Fruit fly (Drosophila melanogaster) whole organism, embryonic: ENCODE data around the gene CG8173.

Source experiments
- CG10209 ChIP-seq: fragments of 200-800 bp; sonication (Bioruptor generic); optimal IDR thresholded peaks from 3 replicates; lab custom pipeline; 2017; ENCODE audit warnings: missing biosample characterization, mild to moderate bottlenecking, missing genetic modification characterization, missing genetic modification reagents
- CG10321 ChIP-seq: fragments of 200-800 bp; sonication (Bioruptor generic); IDR thresholded peaks from 2 replicates; pipeline ENCODE4 v1.3.6; 2022; ENCODE audit warnings: missing biosample characterization, missing genetic modification characterization
- CG10543 ChIP-seq: fragments of 200-800 bp; sonication (Bioruptor generic); optimal IDR thresholded peaks from 3 replicates; lab custom pipeline; 2017; ENCODE audit warnings: missing biosample characterization, mild to moderate bottlenecking, missing genetic modification characterization, moderate library complexity
- CG12219 ChIP-seq: fragments of 200-800 bp; sonication (Bioruptor generic); optimal IDR thresholded peaks from 3 replicates; lab custom pipeline; 2018; ENCODE audit warnings: missing biosample characterization, mild to moderate bottlenecking, missing genetic modification characterization
- CG13894 ChIP-seq: fragments of 200-800 bp; sonication (Bioruptor generic); optimal IDR thresholded peaks from 3 replicates; lab custom pipeline; 2018; ENCODE audit warnings: missing biosample characterization, mild to moderate bottlenecking, missing genetic modification characterization, moderate library complexity
- CG16813 ChIP-seq: fragments of 200-800 bp; sonication (Bioruptor generic); IDR thresholded peaks from 3 replicates; pipeline ENCODE4 v1.3.6; 2022; ENCODE audit warnings: missing biosample characterization, missing genetic modification characterization; ENCODE audit not compliant: partially characterized antibody
- CG16863 ChIP-seq: fragments of 200-800 bp; sonication (Bioruptor generic); optimal IDR thresholded peaks from 3 replicates; lab custom pipeline; 2016; ENCODE audit warnings: missing biosample characterization, missing genetic modification characterization
- CG18599 ChIP-seq: fragments of 200-800 bp; sonication (Bioruptor generic); optimal IDR thresholded peaks from 3 replicates; lab custom pipeline; 2017; ENCODE audit warnings: missing biosample characterization, missing genetic modification characterization, mild to moderate bottlenecking, moderate library complexity, missing genetic modification reagents
- CG2129 ChIP-seq: fragments of 200-800 bp; sonication (Bioruptor generic); IDR thresholded peaks from 2 replicates; pipeline ENCODE4 v1.3.6; 2022; ENCODE audit warnings: missing biosample characterization, missing genetic modification characterization; ENCODE audit not compliant: partially characterized antibody
- CG2712 ChIP-seq: fragments of 200-800 bp; optimal IDR thresholded peaks from 3 replicates; lab custom pipeline; 2019; ENCODE audit warnings: missing biosample characterization, mild to moderate bottlenecking, missing genetic modification characterization, moderate library complexity
- CG30431 ChIP-seq: fragments of 200-800 bp; sonication (Bioruptor generic); optimal IDR thresholded peaks from 2 replicates; lab custom pipeline; 2017; ENCODE audit warnings: missing biosample characterization, missing genetic modification characterization
- CG31224 ChIP-seq: fragments of 200-800 bp; sonication (Bioruptor generic); IDR thresholded peaks from 2 replicates; pipeline ENCODE4 v1.3.6; 2022; ENCODE audit warnings: missing biosample characterization, missing genetic modification characterization
- CG31441 ChIP-seq: fragments of 200-800 bp; sonication (Bioruptor generic); IDR thresholded peaks from 2 replicates; pipeline ENCODE4 v1.3.6; 2022; ENCODE audit warnings: missing biosample characterization, missing genetic modification characterization
- CG34422 ChIP-seq: fragments of 200-800 bp; sonication (Bioruptor generic); IDR thresholded peaks from 3 replicates; pipeline ENCODE4 v1.3.6; 2022; ENCODE audit warnings: missing biosample characterization, missing genetic modification characterization
- CG3847 ChIP-seq: fragments of 200-800 bp; sonication (Bioruptor generic); IDR thresholded peaks from 2 replicates; pipeline ENCODE4 v1.3.6; 2022; ENCODE audit warnings: missing biosample characterization, missing genetic modification characterization
- CG42726 ChIP-seq: fragments of 200-800 bp; sonication (Bioruptor generic); IDR thresholded peaks from 2 replicates; pipeline ENCODE4 v1.3.6; 2022; ENCODE audit warnings: missing biosample characterization, missing genetic modification characterization; ENCODE audit not compliant: partially characterized antibody
- CG4730 ChIP-seq: fragments of 200-800 bp; sonication (Bioruptor generic); IDR thresholded peaks from 2 replicates; pipeline ENCODE4 v1.3.6; 2022; ENCODE audit warnings: missing biosample characterization, missing genetic modification characterization
- CG6689 ChIP-seq: fragments of 200-800 bp; sonication (Bioruptor generic); IDR thresholded peaks from 2 replicates; pipeline ENCODE4 v1.3.6; 2022; ENCODE audit warnings: missing biosample characterization, missing genetic modification characterization
- CG8089 ChIP-seq: fragments of 200-800 bp; sonication (Bioruptor generic); optimal IDR thresholded peaks from 3 replicates; lab custom pipeline; 2016; ENCODE audit warnings: missing biosample characterization, missing genetic modification characterization
- CG8281 ChIP-seq: fragments of 200-800 bp; sonication (Bioruptor generic); optimal IDR thresholded peaks from 2 replicates; lab custom pipeline; 2018; ENCODE audit warnings: missing biosample characterization, mild to moderate bottlenecking, missing genetic modification characterization, moderate library complexity
- CG8765 ChIP-seq: fragments of 200-800 bp; sonication (Bioruptor generic); IDR thresholded peaks from 2 replicates; pipeline ENCODE4 v1.3.6; 2022; ENCODE audit warnings: missing biosample characterization, missing genetic modification characterization
- CG8924 ChIP-seq: fragments of 200-800 bp; optimal IDR thresholded peaks from 3 replicates; lab custom pipeline; 2019; ENCODE audit warnings: missing biosample characterization, mild to moderate bottlenecking, missing genetic modification characterization, moderate library complexity
- CG9215 ChIP-seq: fragments of 200-800 bp; sonication (Bioruptor generic); IDR thresholded peaks from 2 replicates; pipeline ENCODE4 v1.3.6; 2022; ENCODE audit warnings: missing biosample characterization, missing genetic modification characterization
- CG9797 ChIP-seq: fragments of 200-800 bp; sonication (Bioruptor generic); optimal IDR thresholded peaks from 3 replicates; lab custom pipeline; 2018; ENCODE audit warnings: missing biosample characterization, mild to moderate bottlenecking, missing genetic modification characterization
- Dfd ChIP-seq, 2 experiments: fragments of >200 bp; optimal IDR thresholded peaks; 2 replicates each; lab custom pipeline; 2017; ENCODE audit warnings: missing biosample characterization in 2 of 2, missing genetic modification characterization in 2 of 2
- Doc3 ChIP-seq: fragments of 200-800 bp; sonication (Bioruptor generic); IDR thresholded peaks from 3 replicates; pipeline ENCODE4 v1.3.6; 2022; ENCODE audit warnings: missing biosample characterization, missing genetic modification characterization; ENCODE audit not compliant: partially characterized antibody
- Ets65A ChIP-seq: fragments of 200-800 bp; sonication (Bioruptor generic); peaks from one replicate; lab custom pipeline; 2016; ENCODE audit warnings: missing biosample characterization, missing genetic modification characterization
- HLH54F ChIP-seq: fragments of 200-800 bp; sonication (Bioruptor generic); optimal IDR thresholded peaks from 3 replicates; lab custom pipeline; 2016; ENCODE audit warnings: missing biosample characterization, missing genetic modification characterization
- Hsf ChIP-seq: fragments of 200-800 bp; sonication (Bioruptor generic); optimal IDR thresholded peaks from 3 replicates; lab custom pipeline; 2016; ENCODE audit warnings: missing biosample characterization, missing genetic modification characterization
- PHDP ChIP-seq: fragments of 200-800 bp; sonication (Bioruptor generic); optimal IDR thresholded peaks from 3 replicates; lab custom pipeline; 2018; ENCODE audit warnings: missing biosample characterization, mild to moderate bottlenecking, missing genetic modification characterization, moderate library complexity
- Spps ChIP-seq: fragments of 200-800 bp; sonication (Bioruptor generic); optimal IDR thresholded peaks from 2 replicates; lab custom pipeline; 2018; ENCODE audit warnings: missing biosample characterization, mild to moderate bottlenecking, missing genetic modification characterization
- chn ChIP-seq: fragments of 200-800 bp; sonication (Bioruptor generic); optimal IDR thresholded peaks from 2 replicates; lab custom pipeline; 2016; ENCODE audit warnings: missing biosample characterization, missing genetic modification characterization
- dimm ChIP-seq: fragments of 200-800 bp; sonication (Bioruptor generic); IDR thresholded peaks from 2 replicates; pipeline ENCODE4 v1.3.6; 2022; ENCODE audit warnings: missing biosample characterization, missing genetic modification characterization
- dysf ChIP-seq: fragments of 200-800 bp; sonication (Bioruptor generic); IDR thresholded peaks from 3 replicates; pipeline ENCODE4 v1.3.6; 2022; ENCODE audit warnings: missing biosample characterization, missing genetic modification characterization
- en ChIP-seq: fragments of 200-800 bp; sonication (Bioruptor generic); optimal IDR thresholded peaks from 2 replicates; lab custom pipeline; 2016; ENCODE audit warnings: missing biosample characterization, missing genetic modification characterization
- esg ChIP-seq: fragments of 200-800 bp; sonication (Bioruptor generic); conservative IDR thresholded peaks from 2 replicates; pipeline ENCODE4 v1.3.6; 2022; ENCODE audit warnings: missing biosample characterization, missing genetic modification characterization
- fru ChIP-seq: fragments of >200 bp; optimal IDR thresholded peaks from 2 replicates; lab custom pipeline; 2017
- ftz-f1 ChIP-seq: fragments of 200-800 bp; sonication (Bioruptor generic); optimal IDR thresholded peaks from 2 replicates; lab custom pipeline; 2016; ENCODE audit warnings: missing biosample characterization, missing genetic modification characterization
- gcm ChIP-seq: fragments of 200-800 bp; sonication (Bioruptor generic); optimal IDR thresholded peaks from 2 replicates; lab custom pipeline; 2019; ENCODE audit warnings: missing biosample characterization, mild to moderate bottlenecking, missing genetic modification characterization, moderate library complexity
- grn ChIP-seq: fragments of 200-800 bp; sonication (Bioruptor generic); optimal IDR thresholded peaks from 3 replicates; lab custom pipeline; 2017; ENCODE audit warnings: missing biosample characterization, missing genetic modification characterization
- odd ChIP-seq: fragments of 200-800 bp; sonication (Bioruptor generic); optimal IDR thresholded peaks from 2 replicates; lab custom pipeline; 2017; ENCODE audit warnings: missing biosample characterization, mild to moderate bottlenecking, missing genetic modification characterization
- pfk ChIP-seq: fragments of 200-800 bp; sonication (Bioruptor generic); optimal IDR thresholded peaks from 2 replicates; lab custom pipeline; 2018; ENCODE audit warnings: missing biosample characterization, mild to moderate bottlenecking, missing genetic modification characterization, moderate library complexity
- phol ChIP-seq: fragments of 200-800 bp; sonication (Bioruptor generic); optimal IDR thresholded peaks from 3 replicates; lab custom pipeline; 2018; ENCODE audit warnings: missing biosample characterization, mild to moderate bottlenecking, missing genetic modification characterization, moderate library complexity
- pnt ChIP-seq: fragments of 200-800 bp; sonication (Bioruptor generic); optimal IDR thresholded peaks from 3 replicates; lab custom pipeline; 2016; ENCODE audit warnings: missing biosample characterization, missing genetic modification characterization
- sd ChIP-seq: fragments of 200-800 bp; sonication (Bioruptor generic); optimal IDR thresholded peaks from 3 replicates; lab custom pipeline; 2018; ENCODE audit warnings: missing biosample characterization, mild to moderate bottlenecking, missing genetic modification characterization, moderate library complexity
- seq ChIP-seq: fragments of 200-800 bp; sonication (Bioruptor generic); IDR thresholded peaks from 2 replicates; pipeline ENCODE4 v1.3.6; 2022; ENCODE audit warnings: missing biosample characterization, missing genetic modification characterization
- sisA ChIP-seq: fragments of 200-800 bp; sonication (Bioruptor generic); IDR thresholded peaks from 2 replicates; pipeline ENCODE4 v1.3.6; 2022; ENCODE audit warnings: missing biosample characterization, missing genetic modification characterization
- slbo ChIP-seq: fragments of 200-800 bp; sonication (Bioruptor generic); IDR thresholded peaks from 2 replicates; pipeline ENCODE4 v1.3.6; 2022; ENCODE audit warnings: missing biosample characterization, missing genetic modification characterization
- stc ChIP-seq: fragments of 200-800 bp; sonication (Bioruptor generic); IDR thresholded peaks from 2 replicates; pipeline ENCODE4 v1.3.6; 2022; ENCODE audit warnings: missing biosample characterization, missing genetic modification characterization
- tap ChIP-seq: fragments of 200-800 bp; optimal IDR thresholded peaks from 3 replicates; lab custom pipeline; 2019; ENCODE audit warnings: missing biosample characterization, mild to moderate bottlenecking, missing genetic modification characterization, moderate library complexity
- wdn ChIP-seq: fragments of 200-800 bp; sonication (Bioruptor generic); IDR thresholded peaks from 2 replicates; pipeline ENCODE4 v1.3.6; 2022; ENCODE audit warnings: missing biosample characterization, missing genetic modification characterization

Gene CG8173

dm6 chrX:17696637-17697036 lies 12.8 kb downstream of the CG8173 start (continued):
- peak; percentile 63 for TF ChIP-seq wdn (GFP tag; lab: Robert Waterston, UW)
- peak; percentile 23 for TF ChIP-seq gcm (GFP tag; lab: Kevin White, UChicago)
- TF ChIP-seq CG8089: no peak
- peak; percentile 77 for TF ChIP-seq PHDP (tag; lab: Kevin White, UChicago)
- TF ChIP-seq dysf (GFP tag; lab: Robert Waterston, UW): peak; percentile 75
- TF ChIP-seq tap: no peak
- peak; percentile 36; the same call in 1 of the 2 replicates for TF ChIP-seq CG9215 (GFP tag; lab: Robert Waterston, UW)
- TF ChIP-seq Spps: no peak
- TF ChIP-seq CG16813 (GFP tag; lab: Robert Waterston, UW): no peak
- TF ChIP-seq CG13894 (tag; lab: Kevin White, UChicago): peak; percentile 75
- no peak for TF ChIP-seq fru
- peak; percentile 51 for TF ChIP-seq CG8281 (tag; lab: Kevin White, UChicago)
- no peak for TF ChIP-seq CG30431
- peak; percentile 26 for TF ChIP-seq odd (GFP tag; lab: Kevin White, UChicago)
- no peak for TF ChIP-seq CG9797
- TF ChIP-seq CG6689 (GFP tag; lab: Robert Waterston, UW): peak; percentile 62
- peak; percentile 27; the same call in 1 of the 2 replicates for TF ChIP-seq sisA (GFP tag; lab: Robert Waterston, UW)
- TF ChIP-seq CG8924 (tag; lab: Kevin White, UChicago): peak; percentile 34
- TF ChIP-seq CG12219 (GFP tag; lab: Kevin White, UChicago): peak; percentile 31
- TF ChIP-seq CG16863 (GFP tag; lab: Kevin White, UChicago): peak; percentile 8
- no peak for TF ChIP-seq chn
- TF ChIP-seq grn (GFP tag; lab: Kevin White, UChicago): no peak
- peak; percentile 82 for TF ChIP-seq CG3847 (GFP tag; lab: Robert Waterston, UW)
- peak; percentile 50; the same call in 1 of the 2 replicates for TF ChIP-seq CG31441 (GFP tag; lab: Robert Waterston, UW)
- TF ChIP-seq CG2129 (GFP tag; lab: Robert Waterston, UW): no peak
- peak; percentile 15 for TF ChIP-seq HLH54F (GFP tag; lab: Kevin White, UChicago)
- TF ChIP-seq dimm (GFP tag; lab: Robert Waterston, UW): no peak
- no peak for TF ChIP-seq pnt (GFP tag; lab: Kevin White, UChicago)
- peak; percentile 37; the same call in 1 of the 2 replicates for TF ChIP-seq stc
- TF ChIP-seq seq (GFP tag; lab: Robert Waterston, UW): peak; percentile 65
- no peak for TF ChIP-seq Doc3 (GFP tag; lab: Robert Waterston, UW)
- peak; percentile 85 for TF ChIP-seq slbo (GFP tag; lab: Robert Waterston, UW)
- TF ChIP-seq Dfd (GFP tag; optimal IDR thresholded peaks at IDR 0.05; lab: Kevin White, UChicago): no peak
- TF ChIP-seq CG10209: peak; percentile 6
- no peak for TF ChIP-seq pfk (GFP tag; lab: Kevin White, UChicago)
- peak; percentile 27 for TF ChIP-seq CG18599
- 0 out of 2 replicates have a peak, but pooled peaks have one; percentile 24 for TF ChIP-seq CG31224 (GFP tag; lab: Robert Waterston, UW)
- TF ChIP-seq phol (tag; lab: Kevin White, UChicago): peak; percentile 34
- no peak for TF ChIP-seq en (GFP tag; lab: Kevin White, UChicago)
- TF ChIP-seq Hsf (GFP tag; lab: Kevin White, UChicago): peak; percentile 41
- TF ChIP-seq CG10321: peak; percentile 49; the same call in 1 of the 2 replicates
- no peak for TF ChIP-seq ftz-f1 (GFP tag; lab: Kevin White, UChicago)
- no peak for TF ChIP-seq CG8765 (GFP tag; lab: Robert Waterston, UW)
- peak; percentile 75 for TF ChIP-seq Ets65A (GFP tag; lab: Kevin White, UChicago)
- TF ChIP-seq CG10543 (GFP tag; lab: Kevin White, UChicago): no peak
- TF ChIP-seq sd (tag; lab: Kevin White, UChicago): peak; percentile 8
- no peak for TF ChIP-seq CG42726 (GFP tag; lab: Robert Waterston, UW)
- peak; percentile 43; the same call in 1 of the 3 replicates for TF ChIP-seq CG34422 (GFP tag; lab: Robert Waterston, UW)
- peak; percentile 54 for TF ChIP-seq CG2712 (tag; lab: Kevin White, UChicago)
- peak; percentile 40; the same call in 1 of the 2 replicates for TF ChIP-seq CG4730 (GFP tag; lab: Robert Waterston, UW)
- peak; percentile 44; the same call in 1 of the 2 replicates for TF ChIP-seq esg (GFP tag; lab: Robert Waterston, UW)
